Worm (Caenorhabditis elegans) whole organism, L1 larva: Measurements from ENCODE around the gene col-95.

Experiments
- Y116A8C.19 ChIP-seq: sonication (generic microtip); optimal IDR thresholded peaks from 2 replicates; lab custom pipeline; 2016; ENCODE audit warnings: missing compliant biosample characterization, missing genetic modification characterization, borderline replicate concordance
- aha-1 ChIP-seq: fragments of 150-350 bp; optimal IDR thresholded peaks from 2 replicates; lab custom pipeline; 2014; ENCODE audit warnings: missing biosample characterization, missing genetic modification characterization
- aly-2 ChIP-seq: fragments of 150-350 bp; optimal IDR thresholded peaks from 2 replicates; lab custom pipeline; 2014; ENCODE audit warnings: missing biosample characterization, missing genetic modification characterization
- ama-1 ChIP-seq: fragments of 150-350 bp; optimal IDR thresholded peaks from 2 replicates; lab custom pipeline; 2014
- ceh-90 ChIP-seq: sonication (generic microtip); optimal IDR thresholded peaks from 2 replicates; lab custom pipeline; 2016; ENCODE audit warnings: missing genetic modification characterization, missing compliant biosample characterization
- egl-27 ChIP-seq, 2 experiments: fragments of 150-350 bp in 1 of 2; sonication (generic microtip); optimal IDR thresholded peaks; 3 replicates each; lab custom pipeline; 2017 to 2018; ENCODE audit warnings: missing biosample characterization in 2 of 2, missing genetic modification characterization in 2 of 2, missing genetic modification reagents in 2 of 2
- lin-15B ChIP-seq: fragments of 150-350 bp; sonication (generic microtip); optimal IDR thresholded peaks from 3 replicates; lab custom pipeline; 2014; ENCODE audit warnings: missing biosample characterization, missing genetic modification characterization
- lin-39 ChIP-seq: fragments of 150-350 bp; optimal IDR thresholded peaks from 2 replicates; lab custom pipeline; 2014; ENCODE audit warnings: missing biosample characterization, missing genetic modification reagents, missing genetic modification characterization
- mdl-1 ChIP-seq, 2 experiments: fragments of 150-350 bp; optimal IDR thresholded peaks; 2 replicates each; lab custom pipeline; 2014 to 2017; ENCODE audit warnings: missing biosample characterization in 2 of 2, missing genetic modification characterization in 2 of 2, inconsistent platforms in 1 of 2
- nhr-12 ChIP-seq: sonication (generic microtip); optimal IDR thresholded peaks from 2 replicates; lab custom pipeline; 2017; ENCODE audit warnings: missing biosample characterization, missing genetic modification characterization
- nhr-237 ChIP-seq: fragments of 150-350 bp; optimal IDR thresholded peaks from 2 replicates; lab custom pipeline; 2014; ENCODE audit warnings: missing biosample characterization, missing genetic modification characterization
- nhr-76 ChIP-seq: sonication (generic microtip); optimal IDR thresholded peaks from 2 replicates; lab custom pipeline; 2017; ENCODE audit warnings: missing biosample characterization, missing genetic modification characterization
- nhr-85 ChIP-seq: sonication (generic microtip); peaks from one replicate; lab custom pipeline; 2016; ENCODE audit warnings: missing genetic modification characterization, inconsistent platforms, missing compliant biosample characterization
- unc-86 ChIP-seq: sonication (generic microtip); optimal IDR thresholded peaks from 2 replicates; lab custom pipeline; 2016; ENCODE audit warnings: missing genetic modification characterization, missing compliant biosample characterization

DNA sequence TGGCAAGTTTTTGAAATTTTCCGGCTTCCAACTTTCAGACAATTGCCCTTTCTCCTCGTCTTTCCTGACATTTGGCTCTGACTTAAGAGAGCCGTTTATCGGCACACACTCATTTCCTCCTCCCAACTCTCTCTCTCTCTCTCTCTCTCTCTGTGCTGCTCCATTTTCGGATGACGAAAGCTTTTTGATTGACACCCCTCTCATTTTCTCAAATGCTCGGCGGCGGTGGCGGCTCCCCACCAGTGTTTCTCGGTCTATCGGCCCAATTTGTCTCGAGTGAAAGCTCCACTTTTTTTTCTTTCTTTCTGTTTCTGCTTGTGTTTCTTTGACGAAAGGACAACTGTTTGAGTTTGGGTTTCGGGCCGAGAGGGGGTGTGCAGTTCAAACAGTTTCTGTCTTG is 44.0 kb upstream of the col-95 start:
- TF ChIP-seq aly-2 (tag; lab: Kevin White, UChicago) (no peak), aha-1 (tag; lab: Kevin White, UChicago) (no peak), nhr-76 (no peak), unc-86 (tag; lab: Kevin White, UChicago) (no peak), nhr-12 (no peak), mdl-1 (tag; optimal IDR thresholded peaks at IDR 0.05; lab: Kevin White, UChicago) (no peak), Y116A8C.19 (tag; lab: Kevin White, UChicago) (no peak), lin-15B (no peak), egl-27 (tag; optimal IDR thresholded peaks at IDR 0.05; lab: Kevin White, UChicago) (no peak), nhr-85 (tag; lab: Kevin White, UChicago) (no peak), lin-39 (tag; lab: Kevin White, UChicago) (no peak), ama-1 (lab: Kevin White, UChicago) (no peak), nhr-237 (tag; lab: Kevin White, UChicago) (no peak), ceh-90 (tag; lab: Kevin White, UChicago) (no peak)
